Worm (Caenorhabditis elegans): ENCODE results near the gene gpdh-2.

DNA sequence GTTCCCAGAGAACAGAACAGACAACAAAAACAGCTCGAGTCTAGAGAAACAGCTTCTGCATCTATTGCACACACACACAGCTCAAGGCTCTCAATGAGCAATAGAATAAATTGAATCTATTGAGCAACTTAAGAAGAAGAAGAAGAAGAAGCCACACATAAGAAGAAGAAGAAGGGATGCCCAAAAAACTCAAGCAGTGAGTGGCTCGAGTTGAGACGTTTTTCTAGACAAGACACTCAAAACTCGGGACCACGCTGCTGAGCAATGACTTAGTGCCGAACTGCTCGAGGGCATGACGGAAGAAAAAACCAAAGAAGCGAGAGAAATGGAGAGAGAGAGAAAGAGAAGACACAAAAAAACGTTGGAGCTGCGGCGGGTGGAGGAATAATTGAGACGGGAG is 46.3 kb upstream of the gpdh-2 start:
- TF ChIP-seq nhr-11 (tag; optimal IDR thresholded peaks at IDR 0.05) = no peak
- no peak for TF ChIP-seq tbx-2 (tag; optimal IDR thresholded peaks at IDR 0.05)
- no peak for TF ChIP-seq unc-62 (GFP tag; optimal IDR thresholded peaks at IDR 0.05)
- TF ChIP-seq ztf-4 (tag; optimal IDR thresholded peaks at IDR 0.05) = no peak
- TF ChIP-seq ama-1 (optimal IDR thresholded peaks at IDR 0.05) = no peak
- TF ChIP-seq alr-1 (tag; optimal IDR thresholded peaks at IDR 0.05; ENCODE audit: borderline replicate concordance) = no peak
- no peak for TF ChIP-seq ztf-11 (tag; optimal IDR thresholded peaks at IDR 0.05)
